Fruit fly (Drosophila melanogaster) S2 (cell line): ENCODE results near the gene CG7227.

Experiments used
- CG8478 ChIP-seq: fragments of >200 bp; optimal IDR thresholded peaks from 2 replicates; lab custom pipeline; 2018
- CTCF ChIP-seq, 2 experiments: fragments of >200 bp; optimal IDR thresholded peaks; 2 replicates each; lab custom pipeline; 2018

The CG7227 gene

DNA sequence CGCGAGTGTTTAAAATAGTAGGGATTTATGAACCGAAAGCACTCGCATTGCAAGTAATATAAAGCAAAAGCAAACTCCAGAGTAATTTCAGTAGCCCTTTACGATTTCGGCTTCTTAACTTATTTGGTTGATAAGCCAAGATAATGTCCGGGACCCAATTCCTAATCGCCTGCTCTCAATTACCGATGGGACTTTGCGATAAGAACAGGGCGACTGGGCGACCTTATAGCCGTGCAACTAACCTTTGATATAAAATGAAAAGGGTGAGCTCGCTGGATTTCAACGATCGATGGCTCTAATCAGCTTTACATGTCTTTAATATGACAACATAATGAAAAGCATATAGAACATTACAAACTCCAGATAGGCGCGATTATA, at the start of gene CG7227:
Gene CG7227 (minus strand): TSS at position 72 of the 378 bp plus-strand sequence.
- no peak for TF ChIP-seq CG8478 (lab: Kevin White, UChicago)
- TF ChIP-seq CTCF (optimal IDR thresholded peaks at IDR 0.05; lab: Kevin White, UChicago), result no peak

DNA sequence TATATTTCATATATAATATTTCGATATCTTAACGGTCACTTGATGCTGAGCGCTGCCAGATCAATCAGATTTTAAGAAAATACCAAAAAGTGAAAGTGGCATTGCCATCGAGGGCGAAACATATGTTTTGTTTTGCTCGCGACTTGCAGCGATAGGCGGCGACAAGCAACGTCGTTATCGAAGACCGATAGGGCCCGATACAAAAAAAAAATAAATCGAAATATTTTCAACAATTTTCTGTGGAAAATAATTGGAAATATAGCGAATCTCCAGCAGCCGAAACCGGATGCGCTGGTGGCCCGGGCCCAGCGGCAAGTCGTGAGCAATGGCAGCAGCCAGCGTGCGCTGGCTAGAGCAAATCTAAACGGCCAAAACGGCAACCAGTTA, 45.3 kb upstream of the CG7227 start, which contains the start of gene Megf8:
Gene Megf8 (plus strand): TSS at position 190 of the 387 bp plus-strand sequence.
- TF ChIP-seq CTCF (optimal IDR thresholded peaks at IDR 0.05; lab: Kevin White, UChicago) (no peak), CG8478 (lab: Kevin White, UChicago) (no peak)

DNA sequence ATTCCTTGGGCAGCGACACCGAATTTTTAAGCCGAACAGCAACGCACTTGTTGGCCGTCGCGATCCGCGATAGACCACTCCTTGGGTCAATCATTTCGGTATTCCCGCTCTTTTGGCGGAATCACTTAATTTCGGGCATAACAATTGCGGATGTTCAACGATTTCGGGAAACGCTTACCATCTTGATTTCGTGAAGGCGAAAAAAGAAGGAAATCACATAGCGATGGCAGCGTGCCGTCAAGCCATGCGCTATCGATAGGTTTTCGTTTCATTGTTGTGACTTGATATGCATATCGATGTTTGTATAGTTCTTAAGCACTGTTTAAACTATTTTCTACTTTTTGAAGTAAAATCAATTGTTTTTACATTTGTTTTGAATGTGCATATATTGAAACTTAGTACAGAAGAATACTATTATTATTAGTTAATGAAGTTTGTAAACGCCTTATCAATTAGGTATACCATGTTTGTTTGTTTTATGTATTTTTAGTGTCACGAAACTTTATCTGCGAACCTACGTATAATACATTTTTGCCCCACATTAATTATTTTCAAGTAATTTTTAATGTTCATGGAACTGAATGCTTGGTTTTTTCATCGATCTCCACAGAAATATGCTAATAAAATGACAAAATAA, 44.8 kb upstream of the CG7227 start, which contains the start of gene RpL36A:
Gene RpL36A (minus strand): TSS at position 265 of the 637 bp plus-strand sequence.
- TF ChIP-seq CG8478 (lab: Kevin White, UChicago) (no peak), CTCF (optimal IDR thresholded peaks at IDR 0.05; lab: Kevin White, UChicago) (peak in 1 of 2 experiments; percentile 19)

DNA sequence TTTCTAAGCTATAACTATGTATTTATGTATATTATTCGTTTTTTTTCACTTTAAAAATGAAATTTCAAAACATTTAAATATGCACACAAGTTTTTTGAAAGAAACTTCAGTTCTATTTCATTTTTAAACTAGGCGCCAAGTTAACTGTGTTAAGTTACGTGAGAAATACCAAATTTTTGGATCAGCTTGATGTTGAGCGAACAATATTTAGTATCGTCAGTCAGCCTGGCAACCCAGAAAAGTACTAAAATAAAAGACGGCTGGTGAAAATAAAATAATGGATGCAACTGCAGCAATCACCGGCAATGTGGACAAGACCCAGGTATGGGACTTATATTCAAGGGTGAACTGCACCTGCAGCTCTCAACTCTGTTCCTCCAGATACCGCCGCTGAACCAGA, 42.9 kb upstream of the CG7227 start, which contains the start of gene CCDC53:
Gene CCDC53 (plus strand): TSS at position 235 of the 400 bp plus-strand sequence.
- no peak for TF ChIP-seq CTCF (optimal IDR thresholded peaks at IDR 0.05; lab: Kevin White, UChicago)
- no peak for TF ChIP-seq CG8478 (lab: Kevin White, UChicago)

DNA sequence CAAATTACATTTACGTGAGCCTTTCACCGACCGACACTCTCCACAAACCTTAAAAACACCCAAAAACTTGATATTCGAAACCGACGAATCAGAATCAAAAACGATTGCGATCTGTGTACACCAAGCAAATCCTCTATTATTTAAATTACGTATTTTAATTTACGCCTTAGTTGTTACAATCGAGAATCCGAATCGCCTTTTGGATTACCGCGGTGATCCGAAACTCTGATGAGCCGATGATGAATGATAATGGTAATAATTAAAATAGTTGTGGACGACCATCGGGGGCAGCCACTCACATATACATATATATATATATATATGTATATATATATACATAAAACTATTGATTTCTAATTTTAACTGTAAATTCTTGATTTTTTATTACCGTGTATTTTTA, 41.7 kb upstream of the CG7227 start, which contains the start of gene CG7367:
Gene CG7367 (minus strand): TSS at position 101 of the 400 bp plus-strand sequence.
- TF ChIP-seq CG8478 (lab: Kevin White, UChicago) (no peak), CTCF (optimal IDR thresholded peaks at IDR 0.05; lab: Kevin White, UChicago) (no peak)

DNA sequence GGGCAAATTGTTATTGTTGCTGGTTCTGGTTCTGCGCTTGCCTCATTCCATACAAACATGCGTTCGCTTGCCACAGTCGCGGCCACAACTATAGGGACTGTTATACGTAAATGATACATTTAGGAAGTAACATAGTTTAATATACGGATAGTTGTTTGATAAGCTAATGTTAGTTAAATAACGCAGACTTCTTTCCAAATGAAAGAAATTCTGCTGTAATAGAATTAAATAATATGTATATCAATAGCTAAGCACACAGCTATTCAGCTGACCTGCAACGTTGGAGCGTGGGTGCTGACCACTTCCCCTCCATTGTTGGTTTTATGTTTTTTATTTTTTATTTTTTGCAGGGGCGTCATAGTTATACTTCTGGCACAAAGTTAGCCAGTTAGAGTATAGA, 36.8 kb upstream of the CG7227 start:
- no peak for TF ChIP-seq CTCF (optimal IDR thresholded peaks at IDR 0.05; lab: Kevin White, UChicago)
- TF ChIP-seq CG8478 (lab: Kevin White, UChicago), result no peak

DNA sequence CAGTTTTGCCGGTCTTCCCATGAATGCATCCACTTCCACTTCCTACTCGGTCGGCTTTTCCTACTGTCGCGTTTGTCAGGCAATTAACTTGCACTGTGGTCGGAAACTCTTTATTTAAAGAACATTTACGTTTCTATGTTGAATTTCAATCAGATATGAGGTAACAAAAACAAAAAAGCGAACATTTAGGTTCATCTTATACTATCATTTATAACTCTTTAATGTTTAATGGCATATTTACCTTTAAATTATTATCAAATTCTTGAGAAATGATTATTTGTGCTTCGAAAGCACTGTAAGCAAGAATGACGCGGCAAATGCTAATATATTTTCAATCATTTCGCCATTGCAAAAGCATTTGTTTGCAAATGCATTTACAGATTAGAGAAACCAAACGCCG, 35.8 kb upstream of the CG7227 start:
- no peak for TF ChIP-seq CG8478 (lab: Kevin White, UChicago)
- no peak for TF ChIP-seq CTCF (optimal IDR thresholded peaks at IDR 0.05; lab: Kevin White, UChicago)

DNA sequence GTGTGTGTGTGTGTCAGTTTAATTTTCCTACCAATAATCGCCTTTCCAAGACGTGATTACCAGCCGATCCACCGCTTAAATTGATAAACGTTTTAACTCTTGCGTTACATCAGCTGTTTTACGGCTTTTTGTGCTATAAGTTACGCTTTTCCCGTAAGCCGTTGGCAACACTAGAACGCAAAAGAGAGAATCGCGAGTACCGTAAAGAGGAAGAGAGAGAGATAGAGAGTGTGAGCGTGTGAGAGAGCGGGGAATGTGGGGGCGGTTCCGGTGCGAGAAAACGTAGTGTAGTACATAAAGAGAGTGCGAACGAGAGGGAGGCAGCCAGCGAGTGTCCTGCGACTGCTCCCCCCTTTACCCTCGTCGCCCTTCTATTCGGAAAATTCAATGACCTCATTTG, 33.6 kb upstream of the CG7227 start:
- TF ChIP-seq CG8478 (lab: Kevin White, UChicago), result no peak
- no peak for TF ChIP-seq CTCF (optimal IDR thresholded peaks at IDR 0.05; lab: Kevin White, UChicago)

DNA sequence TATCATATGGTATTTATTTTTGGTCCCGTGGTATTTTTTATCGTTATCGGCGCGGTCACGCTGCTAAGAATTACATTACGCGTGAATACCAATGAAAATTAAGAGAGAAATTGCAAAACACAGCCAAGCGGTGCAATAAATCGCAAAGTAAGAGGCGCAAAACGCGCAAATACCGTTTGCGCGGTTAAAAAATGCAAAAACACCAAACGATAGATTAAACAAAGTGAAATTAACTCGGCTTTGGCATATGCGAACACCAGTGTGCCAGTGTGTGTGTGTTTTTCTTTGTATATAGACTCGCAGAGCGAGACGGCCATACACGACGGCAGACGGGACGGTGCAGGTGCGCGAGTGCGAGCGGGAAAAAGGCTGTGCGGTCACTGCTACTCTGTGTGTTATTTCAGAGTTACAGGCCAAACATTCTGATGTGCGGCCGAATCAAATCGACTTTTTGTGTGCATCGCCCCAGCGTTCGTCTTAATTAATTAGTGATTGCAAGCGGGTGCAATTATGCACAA, 32.8 kb upstream of the CG7227 start, which contains the start of gene Cka:
Gene Cka (plus strand): TSS at position 29 of the 518 bp plus-strand sequence.
- no peak for TF ChIP-seq CG8478 (lab: Kevin White, UChicago)
- peak in 1 of 2 experiments; percentile 32 for TF ChIP-seq CTCF (optimal IDR thresholded peaks at IDR 0.05; lab: Kevin White, UChicago)

DNA sequence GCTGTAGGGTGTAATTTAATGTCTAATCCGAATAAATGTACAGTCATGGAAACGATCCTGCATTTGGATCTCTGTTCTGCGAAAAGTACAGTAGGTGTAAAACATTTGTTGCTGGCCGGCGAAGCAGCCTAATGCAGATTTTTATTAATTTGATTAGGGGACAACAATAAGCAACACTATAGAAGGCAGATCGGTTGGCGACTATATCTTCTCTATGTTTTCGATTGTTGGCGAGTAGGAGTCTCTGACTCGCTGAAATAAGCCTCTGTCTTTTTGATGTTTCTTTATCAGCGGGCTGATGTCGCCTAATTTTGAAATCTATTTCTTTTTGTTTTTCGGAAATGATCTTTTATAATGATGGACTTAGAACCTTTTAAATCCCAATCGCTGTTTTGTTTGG, 32.2 kb upstream of the CG7227 start:
- no peak for TF ChIP-seq CG8478 (lab: Kevin White, UChicago)
- TF ChIP-seq CTCF (optimal IDR thresholded peaks at IDR 0.05; lab: Kevin White, UChicago), result no peak

DNA sequence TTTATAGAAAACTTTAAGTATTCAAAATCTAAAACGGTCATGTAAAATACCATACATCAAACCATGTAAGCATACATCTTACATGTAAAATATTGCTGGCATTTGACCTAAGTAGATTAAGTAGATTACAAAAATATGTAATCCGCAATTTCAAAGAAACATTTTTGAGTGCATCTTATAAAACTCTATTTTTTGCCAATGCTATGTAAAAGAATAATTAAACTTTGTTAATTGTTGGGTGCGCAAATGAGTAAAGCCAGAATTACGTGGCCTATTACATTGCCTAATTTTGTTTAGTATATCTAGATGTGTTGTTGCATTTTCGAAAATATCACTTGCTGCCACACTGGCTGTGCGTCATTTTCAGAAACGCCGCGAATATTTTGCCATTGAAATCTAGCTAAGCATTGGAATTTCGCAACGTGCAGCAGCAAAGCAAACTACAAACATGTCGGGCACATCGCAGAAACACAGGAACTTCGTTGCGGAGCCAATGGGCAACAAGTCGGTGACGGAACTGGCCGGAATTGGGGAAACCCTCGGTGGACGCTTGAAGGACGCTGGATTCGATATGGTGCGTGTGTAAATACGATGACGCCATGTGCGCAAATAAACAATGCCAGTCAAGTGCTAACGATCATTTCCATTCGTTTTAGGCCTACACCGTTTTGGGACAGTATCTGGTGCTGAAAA, 31.4 kb upstream of the CG7227 start, which contains the start of gene baf:
Gene baf (plus strand): TSS at position 303 of the 693 bp plus-strand sequence.
- TF ChIP-seq CG8478 (lab: Kevin White, UChicago) (no peak), CTCF (optimal IDR thresholded peaks at IDR 0.05; lab: Kevin White, UChicago) (peak; percentile 22 to 40)

DNA sequence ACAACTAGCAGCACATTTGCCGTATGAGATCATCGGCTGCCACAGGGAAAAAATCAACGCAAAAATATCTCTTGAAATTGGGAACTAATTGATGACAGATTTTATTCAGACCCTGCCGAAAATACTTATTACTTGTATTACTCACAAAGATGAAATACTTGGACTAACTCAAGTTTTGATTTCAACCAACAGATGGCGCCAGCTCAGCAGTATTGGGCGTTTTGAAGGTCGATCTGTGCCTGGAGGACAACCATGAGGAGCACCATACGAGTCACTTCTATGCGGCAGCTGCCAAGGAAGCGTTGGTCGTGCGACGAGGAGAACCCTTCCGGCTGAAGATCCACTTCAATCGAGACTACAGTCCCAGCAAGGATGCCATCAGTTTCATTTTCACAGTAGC, 26.4 kb upstream of the CG7227 start:
- TF ChIP-seq CG8478 (lab: Kevin White, UChicago) (no peak), CTCF (optimal IDR thresholded peaks at IDR 0.05; lab: Kevin White, UChicago) (peak; percentile 76 to 80)

DNA sequence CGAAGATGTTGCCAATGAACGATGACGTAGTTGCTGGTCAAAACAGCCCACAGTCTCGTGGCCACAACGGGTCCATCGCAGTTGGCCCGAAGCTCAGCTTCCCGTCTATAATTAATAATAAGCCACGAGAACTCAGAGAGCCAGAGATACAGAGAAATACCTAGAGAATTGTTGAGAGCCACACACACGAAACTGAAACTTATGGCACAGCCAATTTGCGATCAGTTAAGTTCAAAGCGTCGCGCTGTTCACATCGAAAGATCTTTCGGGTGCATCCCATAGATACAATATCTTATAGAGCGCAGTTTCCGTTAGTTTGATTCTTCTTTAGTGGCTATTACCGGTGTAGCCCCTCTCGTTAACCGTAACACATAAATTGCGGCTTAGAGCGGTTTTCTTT, 14.6 kb upstream of the CG7227 start:
- TF ChIP-seq CTCF (optimal IDR thresholded peaks at IDR 0.05; lab: Kevin White, UChicago) (no peak), CG8478 (lab: Kevin White, UChicago) (no peak)

DNA sequence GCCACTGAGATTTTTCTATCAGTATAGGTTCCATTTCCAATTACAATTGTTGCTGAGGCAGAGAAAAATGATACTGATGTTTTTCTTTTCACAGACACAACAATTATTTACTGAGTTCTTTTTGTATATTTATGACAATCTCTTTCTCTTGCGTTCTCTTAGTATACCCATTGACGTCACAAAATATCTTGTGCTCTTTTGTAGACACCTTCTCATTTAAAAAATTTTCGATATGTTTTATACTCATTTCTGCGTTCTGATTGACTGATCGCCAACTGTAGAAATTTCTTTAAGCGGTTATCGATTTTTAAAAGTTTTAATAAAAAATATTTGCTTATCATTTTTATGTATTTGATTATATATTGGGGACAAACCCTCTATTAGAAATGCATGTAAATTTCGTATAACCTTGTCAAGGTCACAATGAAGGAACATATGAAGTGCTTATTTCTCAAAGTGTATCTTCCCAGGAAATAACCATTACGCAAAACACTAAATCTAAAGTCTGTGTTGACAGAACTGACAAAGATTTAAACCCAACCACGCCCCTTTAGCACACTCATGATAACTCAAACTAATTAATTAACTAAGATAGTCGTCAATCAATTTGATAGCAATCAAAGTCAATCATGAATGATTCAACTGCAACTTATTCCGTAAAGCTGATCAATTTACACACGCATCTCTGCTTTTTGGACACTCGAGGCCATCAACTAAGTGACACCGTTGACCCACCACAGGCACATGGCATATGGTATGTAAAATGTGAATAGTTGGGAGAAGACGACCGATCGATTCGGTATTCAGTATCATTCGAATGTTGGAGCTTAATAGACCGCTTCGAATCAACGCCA, 12.9 kb upstream of the CG7227 start, which contains the start of the genes Glyat and Tg:
Gene Glyat (minus strand): TSS at position 51 of the 854 bp plus-strand sequence.
Gene Tg (plus strand): TSS at position 804 of the 854 bp plus-strand sequence.
- TF ChIP-seq CG8478 (lab: Kevin White, UChicago) (no peak), CTCF (optimal IDR thresholded peaks at IDR 0.05; lab: Kevin White, UChicago) (no peak)
